Worm (Caenorhabditis elegans) whole organism, L3 larva: Measurements from ENCODE around the gene Y60A3A.19.

Experiments
- elt-3 ChIP-seq, 3 experiments: fragments of 150-350 bp in 1 of 3; sonication (generic microtip) in 2 of 3; optimal IDR thresholded peaks; 2 replicates in 2 of 3; 4 replicates in 1 of 3; lab custom pipeline; 2014 to 2017; ENCODE audit warnings: missing biosample characterization in 3 of 3, missing genetic modification characterization in 3 of 3
- jun-1 ChIP-seq: fragments of 150-350 bp; optimal IDR thresholded peaks from 2 replicates; lab custom pipeline; 2014; ENCODE audit warnings: missing biosample characterization, missing genetic modification reagents, missing genetic modification characterization
- nhr-77 ChIP-seq: fragments of 150-350 bp; optimal IDR thresholded peaks from 2 replicates; lab custom pipeline; 2014; ENCODE audit warnings: missing biosample characterization, missing genetic modification characterization
- sea-2 ChIP-seq: fragments of 150-350 bp; sonication (generic microtip); optimal IDR thresholded peaks from 4 replicates; lab custom pipeline; 2014; ENCODE audit warnings: missing biosample characterization, missing genetic modification reagents, missing genetic modification characterization
- unc-62 ChIP-seq: fragments of 150-350 bp; sonication (generic microtip); optimal IDR thresholded peaks from 4 replicates; lab custom pipeline; 2014; ENCODE audit warnings: missing biosample characterization, missing genetic modification reagents, missing genetic modification characterization

DNA sequence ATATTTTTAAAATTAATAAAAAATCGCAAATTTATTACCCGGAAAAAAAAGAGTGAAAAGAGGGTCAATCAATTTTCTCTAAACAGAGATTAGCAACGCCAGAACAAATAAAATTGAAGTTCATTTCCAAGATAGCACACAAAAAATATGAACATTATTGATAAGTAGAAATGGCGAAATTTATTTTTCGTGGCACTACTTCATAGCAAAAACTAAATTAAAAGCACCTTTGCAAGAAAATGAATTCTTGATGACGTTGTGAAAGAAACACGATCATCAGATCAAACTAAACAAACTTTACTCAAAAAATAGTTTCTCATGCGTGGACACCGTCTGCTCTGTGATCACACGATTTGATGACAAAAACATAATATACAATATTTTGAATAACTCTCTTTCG lies 6.3 kb downstream of the Y60A3A.19 start, which contains the start of gene Y60A3A.16:
- TF ChIP-seq nhr-77 (tag; lab: Kevin White, UChicago) (no peak), elt-3 (tag; optimal IDR thresholded peaks at IDR 0.05; lab: Kevin White, UChicago) (no peak), unc-62 (GFP tag; lab: Kevin White, UChicago) (no peak), jun-1 (no peak), sea-2 (GFP tag; lab: Kevin White, UChicago) (no peak)
